Worm (Caenorhabditis elegans): Measurements from ENCODE around the gene unc-58.
"Not testable (repeated sequence)": the region's sequence is repeated elsewhere in the genome, so short reads cannot be mapped to it uniquely, and the experiment has no call there.

The unc-58 gene

DNA sequence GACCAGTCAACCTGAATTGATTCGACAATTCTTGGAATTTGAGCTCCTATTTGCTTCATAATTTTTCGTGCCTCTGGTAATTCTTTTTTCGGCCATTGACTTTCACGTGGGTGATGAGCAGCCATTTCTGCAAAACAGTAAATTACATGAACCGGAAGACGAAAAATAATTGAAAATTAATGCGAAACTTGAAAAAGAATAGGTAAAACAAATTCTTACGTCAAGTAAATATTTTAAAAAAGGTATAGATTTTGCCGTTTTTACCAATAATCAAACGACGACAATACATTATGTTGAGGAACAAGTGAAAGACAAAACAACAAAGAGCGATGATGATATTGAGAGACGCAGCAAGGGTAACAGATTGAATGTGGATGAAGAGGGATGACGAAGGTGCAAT, 5.5 kb upstream of the unc-58 start, which contains the start of gene moc-1 (continued):
- TF ChIP-seq ceh-90 (tag; optimal IDR thresholded peaks at IDR 0.05) (no peak), nhr-85 (tag) (no peak), F16B12.6 (tag; optimal IDR thresholded peaks at IDR 0.05) (no peak), nhr-20 (tag; optimal IDR thresholded peaks at IDR 0.05) (no peak), pax-3 (tag; optimal IDR thresholded peaks at IDR 0.05) (no peak), xbp-1 (tag; optimal IDR thresholded peaks at IDR 0.05) (no peak)

DNA sequence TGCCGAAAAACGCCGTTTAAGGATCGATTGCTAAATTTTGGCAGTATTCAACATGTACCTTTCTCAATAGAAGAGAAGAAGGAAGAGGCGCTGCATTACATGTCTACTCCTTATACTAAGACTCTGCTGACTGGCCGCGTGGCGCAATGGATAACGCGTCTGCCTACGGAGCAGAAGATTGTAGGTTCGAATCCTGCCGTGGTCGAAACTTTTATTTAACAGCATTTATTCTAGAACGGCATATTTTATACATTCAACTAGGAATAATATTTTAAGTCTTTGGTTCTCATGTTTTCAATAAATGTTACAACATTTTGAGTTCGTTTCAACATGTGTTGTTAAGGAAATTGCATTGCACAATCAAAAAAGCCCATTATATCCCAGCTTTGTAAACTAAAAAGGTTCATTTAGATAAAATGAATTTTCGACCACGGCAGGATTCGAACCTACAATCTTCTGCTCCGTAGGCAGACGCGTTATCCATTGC, 393 bp downstream of the unc-58 start:
- TF ChIP-seq tbx-2 (tag; optimal IDR thresholded peaks at IDR 0.05) (peak; percentile 44), rnt-1 (tag; optimal IDR thresholded peaks at IDR 0.05) (peak; percentile 64), irx-1 (tag; optimal IDR thresholded peaks at IDR 0.05) (peak; percentile 45), mdl-1 (tag; optimal IDR thresholded peaks at IDR 0.05) (peak in 1 of 2 experiments; percentile 45), blmp-1 (tag; optimal IDR thresholded peaks at IDR 0.05) (peak; percentile 31), lir-3 (tag; optimal IDR thresholded peaks at IDR 0.05; ENCODE audit: poor library complexity) (peak; percentile 42), nhr-71 (tag; optimal IDR thresholded peaks at IDR 0.05) (peak; percentile 59), fkh-8 (tag; optimal IDR thresholded peaks at IDR 0.05) (peak; percentile 36), nhr-90 (tag; optimal IDR thresholded peaks at IDR 0.05; ENCODE audit: poor library complexity) (peak; percentile 57), ceh-82 (tag; optimal IDR thresholded peaks at IDR 0.05) (peak in 2 of 3 experiments; percentile 32 to 53), lin-13 (GFP tag; optimal IDR thresholded peaks at IDR 0.05) (peak; percentile 30), skn-1 (tag; optimal IDR thresholded peaks at IDR 0.05) (peak; percentile 27), efl-1 (GFP tag; optimal IDR thresholded peaks at IDR 0.05 in 1 of 2) (peak in 1 of 2 experiments; percentile 61), C16A3.4 (tag; optimal IDR thresholded peaks at IDR 0.05) (peak; percentile 54), nhr-19 (GFP tag; conservative IDR thresholded peaks at IDR 0.05) (peak; percentile 64), snu-23 (GFP tag; optimal IDR thresholded peaks at IDR 0.05) (peak; percentile 77), xbp-1 (tag; optimal IDR thresholded peaks at IDR 0.05) (peak; percentile 52), unc-86 (tag; optimal IDR thresholded peaks at IDR 0.05) (peak; percentile 31), lin-14 (GFP tag; optimal IDR thresholded peaks at IDR 0.05) (peak; percentile 60), egl-13 (tag; optimal IDR thresholded peaks at IDR 0.05) (peak; percentile 13), nhr-20 (tag; optimal IDR thresholded peaks at IDR 0.05) (peak; percentile 50), nhr-47 (tag; optimal IDR thresholded peaks at IDR 0.05) (peak; percentile 73), swsn-7 (tag; optimal IDR thresholded peaks at IDR 0.05) (peak; percentile 59), nhr-77 (tag; optimal IDR thresholded peaks at IDR 0.05) (peak; percentile 40), fos-1 (tag; optimal IDR thresholded peaks at IDR 0.05) (peak; percentile 29), mep-1 (tag; optimal IDR thresholded peaks at IDR 0.05) (peak; percentile 69), lsy-2 (tag; optimal IDR thresholded peaks at IDR 0.05) (peak in 1 of 2 experiments; percentile 59), lin-35 (GFP tag; optimal IDR thresholded peaks at IDR 0.05) (peak in 1 of 2 experiments; percentile 53), elt-3 (tag; optimal IDR thresholded peaks at IDR 0.05) (peak in 1 of 6 experiments; percentile 21), unc-130 (tag; optimal IDR thresholded peaks at IDR 0.05) (peak; percentile 6), jun-1 (tag; optimal IDR thresholded peaks at IDR 0.05) (peak; percentile 26), dsc-1 (tag; optimal IDR thresholded peaks at IDR 0.05) (peak; percentile 58)
- TF ChIP-seq efl-1 (optimal IDR thresholded peaks at IDR 0.05) = not testable (repeated sequence)

DNA sequence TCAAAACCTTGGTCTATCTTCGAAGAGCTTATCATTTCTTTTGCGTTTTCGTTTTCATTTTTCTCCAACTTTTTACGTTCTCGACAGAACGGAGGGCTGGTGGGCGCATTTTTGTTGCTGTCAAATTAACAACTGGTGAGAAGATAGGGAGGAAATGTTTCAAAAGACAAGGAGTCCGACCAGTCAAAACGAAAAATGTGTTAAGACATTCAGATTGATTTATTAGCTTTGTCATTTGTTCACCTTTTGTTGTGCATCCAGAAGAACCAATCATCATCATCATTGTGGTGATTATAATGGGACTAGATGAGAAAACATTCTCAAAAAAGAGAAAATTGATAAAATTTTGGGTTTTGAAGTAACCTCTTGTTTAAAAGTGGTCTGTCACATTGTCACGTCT, 2.8 kb downstream of the unc-58 start:
- TF ChIP-seq lir-3 (tag; optimal IDR thresholded peaks at IDR 0.05; ENCODE audit: poor library complexity) (no peak), nhr-71 (tag; optimal IDR thresholded peaks at IDR 0.05) (peak; percentile 31), rnt-1 (tag; optimal IDR thresholded peaks at IDR 0.05) (peak; percentile 66), lin-39 (tag; optimal IDR thresholded peaks at IDR 0.05) (peak; percentile 33), lin-14 (GFP tag; optimal IDR thresholded peaks at IDR 0.05) (peak; percentile 68), ceh-82 (tag; optimal IDR thresholded peaks at IDR 0.05) (no peak)

All from whole organism, L1 larva.